Fruit fly (Drosophila melanogaster) whole organism, pupa: ENCODE data around the gene Rga.

Experiments used
- CG10348 ChIP-seq: fragments of 200-800 bp; sonication (Bioruptor generic); IDR thresholded peaks from 2 replicates; pipeline ENCODE4 v1.3.6; 2022; ENCODE audit warnings: missing biosample characterization, missing genetic modification characterization
- CG12605 ChIP-seq: fragments of 200-800 bp; sonication (Bioruptor generic); IDR thresholded peaks from 2 replicates; pipeline ENCODE4 v1.3.6; 2022; ENCODE audit warnings: missing biosample characterization, missing genetic modification characterization
- CG13204 ChIP-seq: fragments of 200-800 bp; sonication (Bioruptor generic); optimal IDR thresholded peaks from 2 replicates; lab custom pipeline; 2018; ENCODE audit warnings: missing biosample characterization, mild to moderate bottlenecking, missing genetic modification characterization, moderate library complexity
- CG14655 ChIP-seq: fragments of 200-800 bp; sonication (Bioruptor generic); optimal IDR thresholded peaks from 3 replicates; lab custom pipeline; 2017; ENCODE audit warnings: mild to moderate bottlenecking, missing biosample characterization, missing genetic modification reagents, missing genetic modification characterization
- CG15710 ChIP-seq: fragments of 200-800 bp; sonication (Bioruptor generic); optimal IDR thresholded peaks from 2 replicates; lab custom pipeline; 2018; ENCODE audit warnings: missing biosample characterization, mild to moderate bottlenecking, missing genetic modification characterization, moderate library complexity
- CG17806 ChIP-seq: fragments of 200-800 bp; sonication (Bioruptor generic); optimal IDR thresholded peaks from 2 replicates; lab custom pipeline; 2018; ENCODE audit warnings: missing biosample characterization, mild to moderate bottlenecking, missing genetic modification characterization, moderate library complexity
- CG32121 ChIP-seq: fragments of 200-800 bp; sonication (Bioruptor generic); IDR thresholded peaks from 2 replicates; pipeline ENCODE4 v1.3.6; 2022; ENCODE audit warnings: missing biosample characterization, missing genetic modification characterization
- CG34367 ChIP-seq: fragments of 200-800 bp; sonication (Bioruptor generic); optimal IDR thresholded peaks from 2 replicates; lab custom pipeline; 2018; ENCODE audit warnings: missing biosample characterization, mild to moderate bottlenecking, missing genetic modification characterization
- CG4496 ChIP-seq: fragments of 200-800 bp; sonication (Bioruptor generic); IDR thresholded peaks from 3 replicates; pipeline ENCODE4 v1.3.6; 2022; ENCODE audit warnings: missing biosample characterization, missing genetic modification characterization
- CG8159 ChIP-seq: fragments of 200-800 bp; sonication (Bioruptor generic); optimal IDR thresholded peaks from 3 replicates; lab custom pipeline; 2018; ENCODE audit warnings: missing biosample characterization, mild to moderate bottlenecking, missing genetic modification characterization, moderate library complexity
- CG8301 ChIP-seq: fragments of 200-800 bp; sonication (Bioruptor generic); optimal IDR thresholded peaks from 2 replicates; lab custom pipeline; 2018; ENCODE audit warnings: missing biosample characterization, mild to moderate bottlenecking, missing genetic modification characterization
- CG9948 ChIP-seq: fragments of 200-800 bp; sonication (Bioruptor generic); optimal IDR thresholded peaks from 2 replicates; lab custom pipeline; 2018; ENCODE audit warnings: missing biosample characterization, mild to moderate bottlenecking, missing genetic modification characterization, moderate library complexity
- D1 ChIP-seq: fragments of 200-800 bp; sonication (Bioruptor generic); optimal IDR thresholded peaks from 2 replicates; lab custom pipeline; 2018; ENCODE audit warnings: missing biosample characterization, mild to moderate bottlenecking, missing genetic modification characterization, moderate library complexity
- EcR ChIP-seq: fragments of 200-800 bp; sonication (Bioruptor generic); optimal IDR thresholded peaks from 3 replicates; lab custom pipeline; 2019; ENCODE audit warnings: missing biosample characterization, missing genetic modification characterization, mild to moderate bottlenecking, moderate library complexity, missing genetic modification reagents
- Ets98B ChIP-seq: fragments of 200-800 bp; sonication (Bioruptor generic); IDR thresholded peaks from 2 replicates; pipeline ENCODE4 v1.3.6; 2022; ENCODE audit warnings: missing biosample characterization, missing genetic modification characterization
- Pif1A ChIP-seq: fragments of 200-800 bp; sonication (Bioruptor generic); optimal IDR thresholded peaks from 3 replicates; lab custom pipeline; 2016; ENCODE audit warnings: missing biosample characterization, missing genetic modification characterization
- Pif1B ChIP-seq: fragments of 200-800 bp; sonication (Bioruptor generic); optimal IDR thresholded peaks from 3 replicates; lab custom pipeline; 2016; ENCODE audit warnings: missing biosample characterization, missing genetic modification characterization
- Snoo ChIP-seq: fragments of 200-800 bp; sonication (Bioruptor generic); optimal IDR thresholded peaks from 3 replicates; lab custom pipeline; 2017; ENCODE audit warnings: missing biosample characterization, mild to moderate bottlenecking, missing genetic modification characterization, inconsistent platforms
- fd96Ca ChIP-seq: fragments of 200-800 bp; sonication (Bioruptor generic); IDR thresholded peaks from 3 replicates; pipeline ENCODE4 v1.3.6; 2022; ENCODE audit warnings: missing biosample characterization, missing genetic modification characterization
- gl ChIP-seq: fragments of 200-800 bp; sonication (Bioruptor generic); optimal IDR thresholded peaks from 2 replicates; lab custom pipeline; 2018; ENCODE audit warnings: missing biosample characterization, mild to moderate bottlenecking, missing genetic modification characterization
- rn ChIP-seq: fragments of 200-800 bp; sonication (Bioruptor generic); IDR thresholded peaks from 2 replicates; pipeline ENCODE4 v1.3.6; 2022; ENCODE audit warnings: missing biosample characterization, missing genetic modification characterization

The Rga gene

dm6 chr3R:5612372-5613113, at the start of gene Rga:
Gene Rga (minus strand): TSS chr3R:5613112.
- TF ChIP-seq Snoo (no peak), D1 (no peak), Ets98B (no peak), CG8159 (tag; lab: Kevin White, UChicago) (no peak), EcR (GFP tag; lab: Kevin White, UChicago) (peak; percentile 85), CG12605 (GFP tag; lab: Robert Waterston, UW) (0 out of 2 replicates have a peak, but pooled peaks have one; percentile 24), CG9948 (tag; lab: Kevin White, UChicago) (no peak)

dm6 chr3R:5660198-5660893, 47.4 kb upstream of the Rga start, which contains the start of gene Wdr33:
Gene Wdr33 (plus strand): TSS chr3R:5660635.
- no peak for TF ChIP-seq EcR (GFP tag; lab: Kevin White, UChicago)
- no peak for TF ChIP-seq CG10348 (GFP tag; lab: Robert Waterston, UW)
- peak; percentile 47; the same call in 2 of the 3 replicates for TF ChIP-seq CG4496 (GFP tag; lab: Robert Waterston, UW)
- no peak for TF ChIP-seq Pif1A (GFP tag; lab: Kevin White, UChicago)
- TF ChIP-seq CG9948 (tag; lab: Kevin White, UChicago), result peak; percentile 45
- TF ChIP-seq rn, result no peak
- no peak for TF ChIP-seq CG14655 (GFP tag; lab: Kevin White, UChicago)
- 0 out of 2 replicates have a peak, but pooled peaks have one; percentile 6 for TF ChIP-seq Ets98B
- TF ChIP-seq Pif1B (GFP tag; lab: Kevin White, UChicago), result no peak
- TF ChIP-seq CG8159 (tag; lab: Kevin White, UChicago), result peak; percentile 37
- TF ChIP-seq CG32121 (GFP tag; lab: Robert Waterston, UW), result no peak
- TF ChIP-seq Snoo, result peak; percentile 33
- no peak for TF ChIP-seq CG12605 (GFP tag; lab: Robert Waterston, UW)
- no peak for TF ChIP-seq gl (tag; lab: Kevin White, UChicago)
- TF ChIP-seq fd96Ca (GFP tag; lab: Robert Waterston, UW), result no peak
- no peak for TF ChIP-seq D1
- TF ChIP-seq CG8301 (tag; lab: Kevin White, UChicago), result no peak
- peak; percentile 22 for TF ChIP-seq CG15710
- TF ChIP-seq CG34367 (tag; lab: Kevin White, UChicago), result no peak
- TF ChIP-seq CG17806 (tag; lab: Kevin White, UChicago), result peak; percentile 20
- no peak for TF ChIP-seq CG13204

- TF ChIP-seq rn (no peak), CG8301 (tag; lab: Kevin White, UChicago) (no peak), CG17806 (tag; lab: Kevin White, UChicago) (no peak), CG9948 (tag; lab: Kevin White, UChicago) (no peak), CG12605 (GFP tag; lab: Robert Waterston, UW) (no peak), CG13204 (no peak), D1 (no peak), gl (tag; lab: Kevin White, UChicago) (no peak)
Observed at dm6 chr3R:5659829-5660197, 46.9 kb upstream of the Rga start, which contains the start of gene CG2182. Gene CG2182 (minus strand): TSS chr3R:5659912.

- TF ChIP-seq Ets98B (0 out of 2 replicates have a peak, but pooled peaks have one; percentile 19), CG14655 (GFP tag; lab: Kevin White, UChicago) (no peak), CG34367 (tag; lab: Kevin White, UChicago) (no peak), CG4496 (GFP tag; lab: Robert Waterston, UW) (peak; percentile 8; the same call in 1 of the 3 replicates), CG32121 (GFP tag; lab: Robert Waterston, UW) (peak; percentile 27; the same call in 1 of the 2 replicates), EcR (GFP tag; lab: Kevin White, UChicago) (peak; percentile 62)
Observed at dm6 chr3R:5658984-5659802, 46.3 kb upstream of the Rga start.

- TF ChIP-seq Pif1A (GFP tag; lab: Kevin White, UChicago) (peak; percentile 87), CG15710 (peak; percentile 90), gl (tag; lab: Kevin White, UChicago) (peak; percentile 67), Pif1B (GFP tag; lab: Kevin White, UChicago) (peak; percentile 73), CG14655 (GFP tag; lab: Kevin White, UChicago) (no peak), CG17806 (tag; lab: Kevin White, UChicago) (peak; percentile 85), CG12605 (GFP tag; lab: Robert Waterston, UW) (peak; percentile 49; the same call in 1 of the 2 replicates), Snoo (peak; percentile 84), CG8159 (tag; lab: Kevin White, UChicago) (peak; percentile 89), CG34367 (tag; lab: Kevin White, UChicago) (peak; percentile 81), CG8301 (tag; lab: Kevin White, UChicago) (peak; percentile 74), D1 (no peak), CG32121 (GFP tag; lab: Robert Waterston, UW) (peak; percentile 91), CG9948 (tag; lab: Kevin White, UChicago) (peak; percentile 83), EcR (GFP tag; lab: Kevin White, UChicago) (peak; percentile 12), CG13204 (no peak), CG10348 (GFP tag; lab: Robert Waterston, UW) (peak; percentile 59; the same call in 1 of the 2 replicates), CG4496 (GFP tag; lab: Robert Waterston, UW) (peak; percentile 88), Ets98B (peak; percentile 85), fd96Ca (GFP tag; lab: Robert Waterston, UW) (peak; percentile 84), rn (peak; percentile 85)
Observed at dm6 chr3R:5654692-5655181, 41.8 kb upstream of the Rga start, which contains the start of the genes elm and MED27. Gene elm (minus strand): TSS chr3R:5654861. Gene MED27 (plus strand): TSS chr3R:5655139.
